Fruit fly (Drosophila melanogaster): ENCODE data around the gene tal-AA.

Gene tal-AA

dm6 chr3R:13817480-13818305 is 4.8 kb downstream of the tal-AA start (continued):
- TF ChIP-seq dan (GFP tag; IDR thresholded peaks at IDR 0.05) (no peak), CG31388 (GFP tag; optimal IDR thresholded peaks at IDR 0.05) (no peak), CG1647 (GFP tag; optimal IDR thresholded peaks at IDR 0.05) (no peak), CG18262 (tag; optimal IDR thresholded peaks at IDR 0.05) (peak; percentile 86), CG4730 (GFP tag; IDR thresholded peaks at IDR 0.05) (peak; percentile 34; the same call in 1 of the 2 replicates), eve (GFP tag; optimal IDR thresholded peaks at IDR 0.05) (peak in 1 of 2 experiments; percentile 83), gfzf (GFP tag; optimal IDR thresholded peaks at IDR 0.05) (no peak), CG14441 (GFP tag; IDR thresholded peaks at IDR 0.05) (peak; percentile 16), CG15514 (GFP tag; optimal IDR thresholded peaks at IDR 0.05) (no peak), Deaf1 (tag; optimal IDR thresholded peaks at IDR 0.05) (no peak), emc (GFP tag; optimal IDR thresholded peaks at IDR 0.05) (no peak), CG10959 (GFP tag; IDR thresholded peaks at IDR 0.05) (no peak), gcm (GFP tag; optimal IDR thresholded peaks at IDR 0.05) (peak; percentile 52), tin (GFP tag; optimal IDR thresholded peaks at IDR 0.05) (peak; percentile 58), CG2199 (GFP tag; IDR thresholded peaks at IDR 0.05) (no peak), NK7.1 (GFP tag; optimal IDR thresholded peaks at IDR 0.05) (no peak), CG1603 (tag; optimal IDR thresholded peaks at IDR 0.05) (peak; percentile 76), Dip3 (GFP tag; optimal IDR thresholded peaks at IDR 0.05) (no peak), CG3847 (GFP tag; IDR thresholded peaks at IDR 0.05) (peak; percentile 36), CG2678 (tag; optimal IDR thresholded peaks at IDR 0.05) (peak; percentile 80), Dad (GFP tag; optimal IDR thresholded peaks at IDR 0.05) (no peak), pum (GFP tag; optimal IDR thresholded peaks at IDR 0.05) (no peak), Hr78 (GFP tag; optimal IDR thresholded peaks at IDR 0.05) (peak in 1 of 2 experiments; percentile 52), Ravus (GFP tag; IDR thresholded peaks at IDR 0.05) (no peak), MBD-R2 (GFP tag; IDR thresholded peaks at IDR 0.05) (no peak), Six4 (GFP tag; optimal IDR thresholded peaks at IDR 0.05) (peak; percentile 36), az2 (GFP tag; optimal IDR thresholded peaks at IDR 0.05) (peak; percentile 73), Meics (GFP tag; optimal IDR thresholded peaks at IDR 0.05) (peak; percentile 10), Side (GFP tag; optimal IDR thresholded peaks at IDR 0.05) (peak; percentile 22), Doc3 (GFP tag; IDR thresholded peaks at IDR 0.05; ENCODE audit: partially characterized antibody) (no peak), CG16813 (GFP tag; IDR thresholded peaks at IDR 0.05; ENCODE audit: partially characterized antibody) (no peak), tx (GFP tag; optimal IDR thresholded peaks at IDR 0.05) (no peak), Max (GFP tag; optimal IDR thresholded peaks at IDR 0.05) (peak; percentile 7), da (GFP tag; optimal IDR thresholded peaks at IDR 0.05) (no peak), CHES-1-like (GFP tag; optimal IDR thresholded peaks at IDR 0.05) (peak; percentile 5), stwl (tag; optimal IDR thresholded peaks at IDR 0.05) (no peak), her (GFP tag; optimal IDR thresholded peaks at IDR 0.05) (no peak), pan (optimal IDR thresholded peaks at IDR 0.05) (no peak), pan (GFP tag; optimal IDR thresholded peaks at IDR 0.05 in 1 of 2, IDR thresholded peaks at IDR 0.05 in 1 of 2) (peak in 1 of 2 experiments; percentile 47), CG11247 (GFP tag; IDR thresholded peaks at IDR 0.05) (no peak), esg (GFP tag; conservative IDR thresholded peaks at IDR 0.05) (peak; percentile 39), Trl (optimal IDR thresholded peaks at IDR 0.05) (no peak), Trl (GFP tag; optimal IDR thresholded peaks at IDR 0.05) (peak; percentile 8), CG8478 (optimal IDR thresholded peaks at IDR 0.05) (no peak), CG11560 (tag; IDR thresholded peaks at IDR 0.05) (no peak), D19A (tag; optimal IDR thresholded peaks at IDR 0.05) (peak; percentile 57), CG15073 (GFP tag; optimal IDR thresholded peaks at IDR 0.05) (no peak), amos (GFP tag; IDR thresholded peaks at IDR 0.05; ENCODE audit: partially characterized antibody) (no peak), wor (GFP tag; IDR thresholded peaks at IDR 0.05) (peak; percentile 81), Lim3 (GFP tag; IDR thresholded peaks at IDR 0.05) (peak; percentile 10; the same call in 1 of the 2 replicates), so (GFP tag; IDR thresholded peaks at IDR 0.05) (0 out of 3 replicates have a peak, but pooled peaks have one; percentile 9)
